Fruit fly (Drosophila melanogaster) whole organism, prepupa: ENCODE data around the gene Hmr.

Source experiments
- CG10631 ChIP-seq: fragments of 200-800 bp; sonication (Bioruptor generic); optimal IDR thresholded peaks from 2 replicates; lab custom pipeline; 2016; ENCODE audit warnings: missing biosample characterization, missing genetic modification characterization
- CG11902 ChIP-seq: fragments of 200-800 bp; sonication (Bioruptor generic); optimal IDR thresholded peaks from 3 replicates; lab custom pipeline; 2016; ENCODE audit warnings: missing biosample characterization, missing genetic modification characterization
- CG15336 ChIP-seq: fragments of 200-800 bp; sonication (Bioruptor generic); IDR thresholded peaks from 2 replicates; pipeline ENCODE4 v1.3.6; 2022; ENCODE audit warnings: missing biosample characterization, missing genetic modification characterization
- CG1621 ChIP-seq: fragments of 200-800 bp; sonication (Bioruptor generic); optimal IDR thresholded peaks from 3 replicates; lab custom pipeline; 2018; ENCODE audit warnings: missing biosample characterization, mild to moderate bottlenecking, missing genetic modification characterization
- CG16779 ChIP-seq: fragments of 200-800 bp; sonication (Bioruptor generic); optimal IDR thresholded peaks from 3 replicates; lab custom pipeline; 2017; ENCODE audit warnings: missing biosample characterization, mild to moderate bottlenecking, missing genetic modification characterization
- CG3032 ChIP-seq: fragments of 200-800 bp; optimal IDR thresholded peaks from 2 replicates; lab custom pipeline; 2019; ENCODE audit warnings: missing biosample characterization, mild to moderate bottlenecking, missing genetic modification characterization, moderate library complexity
- CG31627 ChIP-seq: fragments of 200-800 bp; sonication (Bioruptor generic); optimal IDR thresholded peaks from 3 replicates; lab custom pipeline; 2016; ENCODE audit warnings: missing biosample characterization, missing genetic modification characterization
- CG32006 ChIP-seq: fragments of 200-800 bp; sonication (Bioruptor generic); optimal IDR thresholded peaks from 3 replicates; lab custom pipeline; 2017; ENCODE audit warnings: missing biosample characterization, mild to moderate bottlenecking, missing genetic modification characterization
- CG4318 ChIP-seq: fragments of 200-800 bp; sonication (Bioruptor generic); optimal IDR thresholded peaks from 3 replicates; lab custom pipeline; 2017; ENCODE audit warnings: missing biosample characterization, mild to moderate bottlenecking, missing genetic modification characterization
- CG6163 ChIP-seq: fragments of 200-800 bp; sonication (Bioruptor generic); IDR thresholded peaks from 3 replicates; pipeline ENCODE4 v1.3.6; 2022; ENCODE audit warnings: missing biosample characterization, missing genetic modification characterization
- CG6276 ChIP-seq: fragments of 200-800 bp; sonication (Bioruptor generic); optimal IDR thresholded peaks from 2 replicates; lab custom pipeline; 2017; ENCODE audit warnings: missing biosample characterization, mild to moderate bottlenecking, missing genetic modification characterization
- CG6792 ChIP-seq: fragments of 200-800 bp; sonication (Bioruptor generic); optimal IDR thresholded peaks from 3 replicates; lab custom pipeline; 2016; ENCODE audit warnings: missing biosample characterization, missing genetic modification characterization
- CG6808 ChIP-seq: fragments of 200-800 bp; sonication (Bioruptor generic); optimal IDR thresholded peaks from 3 replicates; lab custom pipeline; 2017; ENCODE audit warnings: missing biosample characterization, missing genetic modification characterization, mild to moderate bottlenecking, moderate library complexity, missing genetic modification reagents
- CG7368 ChIP-seq: fragments of 200-800 bp; sonication (Bioruptor generic); optimal IDR thresholded peaks from 3 replicates; lab custom pipeline; 2016; ENCODE audit warnings: missing biosample characterization, missing genetic modification characterization
- CG8119 ChIP-seq: fragments of 200-800 bp; sonication (Bioruptor generic); IDR thresholded peaks from 3 replicates; pipeline ENCODE4 v1.3.6; 2022; ENCODE audit warnings: missing biosample characterization, missing genetic modification characterization
- CG8632 ChIP-seq: fragments of 200-800 bp; sonication (Bioruptor generic); optimal IDR thresholded peaks from 3 replicates; lab custom pipeline; 2016; ENCODE audit warnings: missing biosample characterization, missing genetic modification characterization
- CG9139 ChIP-seq: fragments of 200-800 bp; sonication (Bioruptor generic); optimal IDR thresholded peaks from 3 replicates; lab custom pipeline; 2017; ENCODE audit warnings: missing biosample characterization, mild to moderate bottlenecking, missing genetic modification characterization
- Eip75B ChIP-seq: fragments of 200-800 bp; sonication (Bioruptor generic); optimal IDR thresholded peaks from 3 replicates; lab custom pipeline; 2016; ENCODE audit warnings: missing biosample characterization, missing genetic modification characterization
- Eip78C ChIP-seq: fragments of 200-800 bp; sonication (Bioruptor generic); peaks from one replicate; lab custom pipeline; 2016; ENCODE audit warnings: missing biosample characterization, missing genetic modification characterization
- Ets21C ChIP-seq: fragments of 200-800 bp; sonication (Bioruptor generic); optimal IDR thresholded peaks from 3 replicates; lab custom pipeline; 2016; ENCODE audit warnings: missing biosample characterization, missing genetic modification characterization
- Ets96B ChIP-seq: fragments of 200-800 bp; optimal IDR thresholded peaks from 2 replicates; lab custom pipeline; 2019; ENCODE audit warnings: missing biosample characterization, mild to moderate bottlenecking, missing genetic modification characterization, moderate library complexity
- Hr38 ChIP-seq: sonication (Bioruptor generic); optimal IDR thresholded peaks from 2 replicates; lab custom pipeline; 2016; ENCODE audit warnings: missing biosample characterization, missing genetic modification characterization
- Hr39 ChIP-seq: fragments of 200-800 bp; sonication (Bioruptor generic); optimal IDR thresholded peaks from 2 replicates; lab custom pipeline; 2016; ENCODE audit warnings: missing biosample characterization, missing genetic modification characterization
- Lpt ChIP-seq: fragments of 200-800 bp; sonication (Bioruptor generic); optimal IDR thresholded peaks from 3 replicates; lab custom pipeline; 2016; ENCODE audit warnings: missing biosample characterization, missing genetic modification characterization
- OdsH ChIP-seq: fragments of 200-800 bp; sonication (Bioruptor generic); optimal IDR thresholded peaks from 3 replicates; lab custom pipeline; 2016; ENCODE audit warnings: missing biosample characterization, missing genetic modification characterization
- Smox ChIP-seq: fragments of 200-800 bp; sonication (Bioruptor generic); optimal IDR thresholded peaks from 3 replicates; lab custom pipeline; 2016; ENCODE audit warnings: missing biosample characterization, missing genetic modification characterization
- Sox102F ChIP-seq: fragments of 200-800 bp; sonication (Bioruptor generic); optimal IDR thresholded peaks from 2 replicates; lab custom pipeline; 2016; ENCODE audit warnings: missing biosample characterization, mild to moderate bottlenecking, missing genetic modification characterization
- Sox15 ChIP-seq: fragments of 200-800 bp; sonication (Bioruptor generic); optimal IDR thresholded peaks from 3 replicates; lab custom pipeline; 2016; ENCODE audit warnings: missing biosample characterization, missing genetic modification characterization
- achi ChIP-seq: fragments of 200-800 bp; sonication (Bioruptor generic); optimal IDR thresholded peaks from 3 replicates; lab custom pipeline; 2016; ENCODE audit warnings: missing biosample characterization, missing genetic modification characterization
- acj6 ChIP-seq: fragments of 200-800 bp; sonication (Bioruptor generic); optimal IDR thresholded peaks from 3 replicates; lab custom pipeline; 2016; ENCODE audit warnings: missing biosample characterization, missing genetic modification characterization
- cyc ChIP-seq: fragments of 200-800 bp; sonication (Bioruptor generic); optimal IDR thresholded peaks from 3 replicates; lab custom pipeline; 2016; ENCODE audit warnings: missing biosample characterization, missing genetic modification characterization
- dac ChIP-seq: fragments of 200-800 bp; sonication (Bioruptor generic); optimal IDR thresholded peaks from 2 replicates; lab custom pipeline; 2017; ENCODE audit warnings: missing biosample characterization, mild to moderate bottlenecking, missing genetic modification characterization
- dsx ChIP-seq: fragments of 200-800 bp; optimal IDR thresholded peaks from 3 replicates; lab custom pipeline; 2019; ENCODE audit warnings: missing biosample characterization, mild to moderate bottlenecking, missing genetic modification characterization, moderate library complexity; ENCODE audit not compliant: poor library complexity, severe bottlenecking
- eg ChIP-seq: fragments of 200-800 bp; sonication (Bioruptor generic); IDR thresholded peaks from 3 replicates; pipeline ENCODE4 v1.3.6; 2022; ENCODE audit warnings: missing biosample characterization, missing genetic modification characterization
- esn ChIP-seq: fragments of 200-800 bp; sonication (Bioruptor generic); optimal IDR thresholded peaks from 2 replicates; lab custom pipeline; 2016; ENCODE audit warnings: missing biosample characterization, mild to moderate bottlenecking, missing genetic modification characterization, moderate library complexity
- fd85E ChIP-seq: fragments of 200-800 bp; sonication (Bioruptor generic); optimal IDR thresholded peaks from 3 replicates; lab custom pipeline; 2016; ENCODE audit warnings: missing biosample characterization, missing genetic modification characterization
- fkh ChIP-seq: fragments of 200-800 bp; sonication (Bioruptor generic); optimal IDR thresholded peaks from 3 replicates; lab custom pipeline; 2017; ENCODE audit warnings: missing biosample characterization, mild to moderate bottlenecking, missing genetic modification characterization, moderate library complexity
- lz ChIP-seq: fragments of 200-800 bp; sonication (Bioruptor generic); optimal IDR thresholded peaks from 3 replicates; lab custom pipeline; 2016; ENCODE audit warnings: missing biosample characterization, missing genetic modification characterization
- net ChIP-seq: fragments of 200-800 bp; sonication (Bioruptor generic); optimal IDR thresholded peaks from 3 replicates; lab custom pipeline; 2016; ENCODE audit warnings: missing biosample characterization, missing genetic modification characterization
- pdm3 ChIP-seq: fragments of 200-800 bp; sonication (Bioruptor generic); optimal IDR thresholded peaks from 3 replicates; lab custom pipeline; 2016; ENCODE audit warnings: missing biosample characterization, missing genetic modification characterization
- salr ChIP-seq, 2 experiments: fragments of 200-800 bp; sonication (Bioruptor generic); optimal IDR thresholded peaks; 3 replicates each; lab custom pipeline; 2016 to 2018; ENCODE audit warnings: missing biosample characterization in 2 of 2, missing genetic modification characterization in 2 of 2, mild to moderate bottlenecking in 1 of 2
- spab ChIP-seq: fragments of 200-800 bp; sonication (Bioruptor generic); optimal IDR thresholded peaks from 2 replicates; lab custom pipeline; 2017; ENCODE audit warnings: missing biosample characterization, mild to moderate bottlenecking, missing genetic modification characterization, missing genetic modification reagents
- ss ChIP-seq, 2 experiments: fragments of 200-800 bp; sonication (Bioruptor generic); optimal IDR thresholded peaks; 2 replicates in 1 of 2; 3 replicates in 1 of 2; lab custom pipeline; 2017 to 2018; ENCODE audit warnings: mild to moderate bottlenecking in 2 of 2, missing biosample characterization in 2 of 2, missing genetic modification characterization in 2 of 2, moderate library complexity in 1 of 2
- svp ChIP-seq: fragments of 200-800 bp; sonication (Bioruptor generic); peaks from one replicate; lab custom pipeline; 2016; ENCODE audit warnings: missing biosample characterization, missing genetic modification characterization
- topi ChIP-seq: fragments of 200-800 bp; sonication (Bioruptor generic); optimal IDR thresholded peaks from 3 replicates; lab custom pipeline; 2016; ENCODE audit warnings: missing biosample characterization, missing genetic modification characterization

Hmr gene

dm6 chrX:10601479-10601921 is 5.8 kb upstream of the Hmr start (continued):
- TF ChIP-seq dsx (GFP tag; lab: Kevin White, UChicago) (no peak), CG10631 (peak; percentile 51), net (GFP tag; lab: Kevin White, UChicago) (no peak), topi (peak; percentile 1), CG11902 (GFP tag; lab: Kevin White, UChicago) (peak; percentile 60), CG32006 (peak; percentile 40), CG8632 (GFP tag; lab: Kevin White, UChicago) (no peak), Eip75B (GFP tag; lab: Kevin White, UChicago) (no peak), salr (GFP tag; optimal IDR thresholded peaks at IDR 0.05; lab: Kevin White, UChicago) (peak in 1 of 2 experiments; percentile 26), acj6 (GFP tag; lab: Kevin White, UChicago) (no peak), CG8119 (GFP tag; lab: Robert Waterston, UW) (no peak), CG15336 (GFP tag; lab: Robert Waterston, UW) (no peak), OdsH (peak; percentile 47), CG6792 (GFP tag; lab: Kevin White, UChicago) (no peak), CG6808 (GFP tag; lab: Kevin White, UChicago) (no peak)
- TF ChIP-seq, all 60 proteins: peak for 20

- TF ChIP-seq Sox102F (GFP tag; lab: Kevin White, UChicago) (no peak), Hr38 (GFP tag; lab: Kevin White, UChicago) (no peak), Lpt (no peak), dac (GFP tag; lab: Kevin White, UChicago) (no peak), dsx (GFP tag; lab: Kevin White, UChicago) (no peak), CG11902 (GFP tag; lab: Kevin White, UChicago) (no peak), CG31627 (GFP tag; lab: Kevin White, UChicago) (peak; percentile 36), topi (no peak), fkh (no peak), fd85E (GFP tag; lab: Kevin White, UChicago) (no peak), Eip78C (GFP tag; lab: Kevin White, UChicago) (peak; percentile 61), CG7368 (GFP tag; lab: Kevin White, UChicago) (no peak), Ets96B (tag; lab: Kevin White, UChicago) (no peak), cyc (no peak), CG1621 (no peak), CG6163 (GFP tag; lab: Robert Waterston, UW) (peak; percentile 46; the same call in 1 of the 3 replicates), Smox (no peak), Hr39 (GFP tag; lab: Kevin White, UChicago) (peak; percentile 54), Ets21C (peak; percentile 0), CG9139 (GFP tag; lab: Kevin White, UChicago) (no peak), eg (GFP tag; lab: Robert Waterston, UW) (peak; percentile 48; the same call in 1 of the 3 replicates), spab (GFP tag; lab: Kevin White, UChicago) (no peak), CG16779 (no peak), pdm3 (no peak), CG6276 (GFP tag; lab: Kevin White, UChicago) (no peak), Sox15 (GFP tag; lab: Kevin White, UChicago) (no peak), CG8632 (GFP tag; lab: Kevin White, UChicago) (no peak), CG4318 (GFP tag; lab: Kevin White, UChicago) (no peak), OdsH (no peak), CG3032 (no peak), svp (GFP tag; lab: Kevin White, UChicago) (peak; percentile 19), lz (GFP tag; lab: Kevin White, UChicago) (no peak), CG6808 (GFP tag; lab: Kevin White, UChicago) (no peak), achi (GFP tag; lab: Kevin White, UChicago) (no peak), acj6 (GFP tag; lab: Kevin White, UChicago) (no peak), esn (GFP tag; lab: Kevin White, UChicago) (peak; percentile 32), ss (GFP tag; optimal IDR thresholded peaks at IDR 0.05; lab: Kevin White, UChicago) (no peak)
- TF ChIP-seq, all 60 proteins: peak for 8
These were observed 4.7 kb upstream of the Hmr start for dm6 chrX:10600254-10600916.
